Fruit fly (Drosophila melanogaster): Measurements from ENCODE around the gene Sfp36F.
A peak's percentile ranks its signal among the peaks of the same experiment; 100 is the strongest.

Sfp36F gene

DNA sequence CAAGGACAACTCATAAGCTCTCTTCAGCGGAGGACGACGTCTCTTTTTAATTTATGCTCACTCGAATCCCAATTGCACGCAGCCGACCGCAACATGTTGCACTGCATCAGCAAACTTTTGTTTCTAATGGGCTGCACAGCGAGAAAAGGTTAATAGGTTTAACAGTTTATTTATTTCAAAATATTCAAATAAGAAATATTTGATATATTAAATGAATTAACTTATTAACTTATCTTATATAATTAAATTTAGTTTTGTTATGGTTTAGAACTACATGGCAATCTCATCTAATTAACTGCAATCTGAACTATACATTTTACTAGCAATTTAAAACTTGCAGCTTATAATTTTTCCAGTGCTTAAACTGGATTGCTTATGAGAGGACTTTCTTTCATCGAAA is 23.1 kb downstream of the Sfp36F start:
- TF ChIP-seq foxo (GFP tag; optimal IDR thresholded peaks at IDR 0.05) (no peak), Hr78 (GFP tag; optimal IDR thresholded peaks at IDR 0.05) (no peak), Abd-B (GFP tag; optimal IDR thresholded peaks at IDR 0.05) (no peak), GATAd (GFP tag; optimal IDR thresholded peaks at IDR 0.05) (no peak), tai (GFP tag; optimal IDR thresholded peaks at IDR 0.05) (no peak), sv (GFP tag; optimal IDR thresholded peaks at IDR 0.05) (no peak)

DNA sequence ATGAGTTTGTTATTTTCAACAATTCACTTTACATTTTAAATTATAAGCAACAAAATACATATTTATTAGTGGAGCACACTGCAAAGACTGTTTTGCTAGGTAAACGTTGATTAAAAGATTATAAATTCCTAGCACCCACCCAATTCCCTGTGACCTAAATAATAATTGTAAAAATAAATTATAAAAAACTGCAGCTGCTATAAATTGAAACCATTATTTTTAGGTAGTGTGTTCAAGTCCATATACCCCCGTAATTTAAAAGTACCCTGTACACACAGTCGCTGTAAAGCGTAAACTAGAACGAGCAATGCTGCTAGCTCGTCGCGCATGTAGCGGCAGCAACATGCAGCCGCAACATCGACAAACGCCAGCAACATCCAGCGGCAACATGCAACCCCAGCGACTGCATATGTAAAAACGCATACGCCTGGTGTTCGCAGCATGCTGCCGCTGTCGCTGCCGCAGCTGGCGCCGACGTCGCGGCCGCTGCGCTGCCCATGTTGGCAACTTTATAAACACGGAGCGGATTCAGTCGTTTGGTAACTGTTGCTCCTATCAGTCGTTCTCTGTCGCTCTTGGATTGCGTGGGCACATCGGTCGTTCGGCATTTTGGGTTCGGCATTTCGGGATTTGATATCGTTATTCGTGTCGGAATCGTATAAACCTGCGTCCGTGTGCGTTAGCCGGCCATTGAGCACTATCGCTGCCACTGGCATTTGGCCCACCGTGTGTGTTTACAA is 27.4 kb downstream of the Sfp36F start, which contains the start of gene Fas3:
Fas3 (plus strand) TSS at position 526 of the 740 bp plus-strand sequence.
- TF ChIP-seq OdsH (GFP tag; optimal IDR thresholded peaks at IDR 0.05) (peak; percentile 43), Jra (GFP tag; optimal IDR thresholded peaks at IDR 0.05) (peak; percentile 7), Vsx2 (GFP tag; optimal IDR thresholded peaks at IDR 0.05; ENCODE audit: partially characterized antibody) (no peak), brk (GFP tag; optimal IDR thresholded peaks at IDR 0.05) (no peak), CrebA (GFP tag; optimal IDR thresholded peaks at IDR 0.05; ENCODE audit: borderline replicate concordance) (peak; percentile 58), CG9705 (GFP tag; optimal IDR thresholded peaks at IDR 0.05) (no peak), ey (GFP tag; optimal IDR thresholded peaks at IDR 0.05) (no peak), h (GFP tag; optimal IDR thresholded peaks at IDR 0.05) (peak; percentile 26), Dif (GFP tag; optimal IDR thresholded peaks at IDR 0.05; ENCODE audit: partially characterized antibody) (peak; percentile 16), GATAd (GFP tag; optimal IDR thresholded peaks at IDR 0.05) (no peak), Hr83 (GFP tag; optimal IDR thresholded peaks at IDR 0.05; ENCODE audit: poor library complexity, severe bottlenecking) (peak; percentile 36), tai (GFP tag; optimal IDR thresholded peaks at IDR 0.05) (no peak), dl (GFP tag; optimal IDR thresholded peaks at IDR 0.05; ENCODE audit: insufficient read depth in 1 of 2, partially characterized antibody in 2 of 2) (peak in 1 of 2 experiments; percentile 29), jim (GFP tag; optimal IDR thresholded peaks at IDR 0.05) (no peak), usp (GFP tag; optimal IDR thresholded peaks at IDR 0.05) (no peak), br (GFP tag; optimal IDR thresholded peaks at IDR 0.05) (no peak), rgr (GFP tag; optimal IDR thresholded peaks at IDR 0.05) (peak; percentile 13), Hnf4 (GFP tag; optimal IDR thresholded peaks at IDR 0.05) (no peak), psq (GFP tag; optimal IDR thresholded peaks at IDR 0.05) (peak; percentile 43), HLH106 (tag; optimal IDR thresholded peaks at IDR 0.05) (peak; percentile 12), sage (GFP tag; optimal IDR thresholded peaks at IDR 0.05) (no peak), CG32264 (GFP tag; optimal IDR thresholded peaks at IDR 0.05) (no peak), Sp1 (GFP tag; optimal IDR thresholded peaks at IDR 0.05) (peak; percentile 21), pan (optimal IDR thresholded peaks at IDR 0.05) (no peak), sv (GFP tag; optimal IDR thresholded peaks at IDR 0.05) (peak; percentile 20), fru (GFP tag; optimal IDR thresholded peaks at IDR 0.05) (peak; percentile 33), Dfd (GFP tag; optimal IDR thresholded peaks at IDR 0.05) (no peak), foxo (GFP tag; optimal IDR thresholded peaks at IDR 0.05) (peak in 1 of 2 experiments; percentile 33)

DNA sequence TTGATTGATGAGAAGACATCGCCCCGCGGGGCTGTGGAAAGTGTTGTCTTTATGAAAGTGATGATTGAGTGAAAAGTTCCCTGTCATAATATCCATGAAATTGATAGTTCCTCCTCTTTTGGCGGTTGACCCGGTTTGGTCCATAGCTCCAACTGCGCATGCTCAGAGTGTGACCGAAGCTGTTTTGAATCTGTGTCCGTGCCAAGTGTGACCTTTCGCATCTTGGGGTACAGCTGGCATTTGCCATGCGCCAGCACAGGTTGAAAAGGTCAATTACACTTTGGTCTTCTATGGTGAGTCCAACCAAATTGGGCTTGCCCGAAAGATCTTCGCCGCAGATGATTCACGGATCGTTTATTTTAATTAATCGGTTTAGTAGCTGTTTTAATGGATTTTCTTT is 28.6 kb downstream of the Sfp36F start:
- TF ChIP-seq CG32264 (GFP tag; optimal IDR thresholded peaks at IDR 0.05) (no peak), Mio (GFP tag; optimal IDR thresholded peaks at IDR 0.05) (no peak), CG9705 (GFP tag; optimal IDR thresholded peaks at IDR 0.05) (no peak), woc (GFP tag; optimal IDR thresholded peaks at IDR 0.05) (no peak), dsf (GFP tag; optimal IDR thresholded peaks at IDR 0.05; ENCODE audit: borderline replicate concordance) (no peak), rgr (GFP tag; optimal IDR thresholded peaks at IDR 0.05) (no peak), Hr83 (GFP tag; optimal IDR thresholded peaks at IDR 0.05; ENCODE audit: poor library complexity, severe bottlenecking) (no peak), Rel (GFP tag; optimal IDR thresholded peaks at IDR 0.05) (no peak), Rel (tag; optimal IDR thresholded peaks at IDR 0.05) (no peak), N (GFP tag; optimal IDR thresholded peaks at IDR 0.05) (no peak), Dfd (GFP tag; optimal IDR thresholded peaks at IDR 0.05) (no peak), dl (GFP tag; optimal IDR thresholded peaks at IDR 0.05; ENCODE audit: insufficient read depth in 1 of 2, partially characterized antibody in 2 of 2) (no peak), HLH106 (tag; optimal IDR thresholded peaks at IDR 0.05) (no peak), Hnf4 (GFP tag; optimal IDR thresholded peaks at IDR 0.05) (no peak), Sp1 (GFP tag; optimal IDR thresholded peaks at IDR 0.05) (no peak), foxo (GFP tag; optimal IDR thresholded peaks at IDR 0.05) (no peak), Hr78 (GFP tag; optimal IDR thresholded peaks at IDR 0.05) (no peak), Dif (GFP tag; optimal IDR thresholded peaks at IDR 0.05; ENCODE audit: partially characterized antibody) (no peak), ey (GFP tag; optimal IDR thresholded peaks at IDR 0.05) (no peak)

All from whole organism, wandering third instar larva.